Fruit fly (Drosophila melanogaster) whole organism, adult: ENCODE measurements around the gene TpnC25D.
A peak's percentile ranks its signal among the peaks of the same experiment; 100 is the strongest.

Experiments used
- CG11617 ChIP-seq: fragments of 200-800 bp; sonication (Bioruptor generic); optimal IDR thresholded peaks from 2 replicates; lab custom pipeline; 2017; ENCODE audit warnings: mild to moderate bottlenecking, missing biosample characterization, missing genetic modification reagents, missing genetic modification characterization
- CG12768 ChIP-seq: fragments of 200-800 bp; sonication (Bioruptor generic); optimal IDR thresholded peaks from 2 replicates; lab custom pipeline; 2017; ENCODE audit warnings: missing biosample characterization, missing genetic modification characterization, mild to moderate bottlenecking, moderate library complexity, missing genetic modification reagents
- CG14711 ChIP-seq: fragments of 200-800 bp; sonication (Bioruptor generic); optimal IDR thresholded peaks from 2 replicates; lab custom pipeline; 2018; ENCODE audit warnings: missing biosample characterization, mild to moderate bottlenecking, missing genetic modification characterization, moderate library complexity
- CG1620 ChIP-seq: fragments of 200-800 bp; sonication (Bioruptor generic); optimal IDR thresholded peaks from 2 replicates; lab custom pipeline; 2016; ENCODE audit warnings: missing biosample characterization, missing genetic modification characterization
- CG33017 ChIP-seq: fragments of 200-800 bp; sonication (Bioruptor generic); optimal IDR thresholded peaks from 2 replicates; lab custom pipeline; 2018; ENCODE audit warnings: missing biosample characterization, mild to moderate bottlenecking, missing genetic modification characterization, moderate library complexity
- CG5204 ChIP-seq: fragments of 200-800 bp; sonication (Bioruptor generic); optimal IDR thresholded peaks from 2 replicates; lab custom pipeline; 2016; ENCODE audit warnings: missing biosample characterization, missing genetic modification characterization
- CG7045 ChIP-seq: fragments of 200-800 bp; sonication (Bioruptor generic); optimal IDR thresholded peaks from 2 replicates; lab custom pipeline; 2017; ENCODE audit warnings: missing biosample characterization, mild to moderate bottlenecking, missing genetic modification characterization
- CG7101 ChIP-seq: fragments of 200-800 bp; sonication (Bioruptor generic); optimal IDR thresholded peaks from 2 replicates; lab custom pipeline; 2018; ENCODE audit warnings: missing biosample characterization, mild to moderate bottlenecking, missing genetic modification characterization, moderate library complexity
- Clk ChIP-seq: fragments of 200-800 bp; sonication (Bioruptor generic); optimal IDR thresholded peaks from 2 replicates; lab custom pipeline; 2017; ENCODE audit warnings: missing biosample characterization, missing genetic modification characterization
- Crg-1 ChIP-seq: fragments of 200-800 bp; sonication (Bioruptor generic); optimal IDR thresholded peaks from 2 replicates; lab custom pipeline; 2016; ENCODE audit warnings: missing biosample characterization, missing genetic modification characterization
- Hr96 ChIP-seq: fragments of 200-800 bp; sonication (Bioruptor generic); optimal IDR thresholded peaks from 2 replicates; lab custom pipeline; 2016; ENCODE audit warnings: missing biosample characterization, missing genetic modification characterization
- Mnt ChIP-seq: fragments of 200-800 bp; sonication (Bioruptor generic); optimal IDR thresholded peaks from 2 replicates; lab custom pipeline; 2016; ENCODE audit warnings: missing biosample characterization, mild to moderate bottlenecking, missing genetic modification characterization
- bab1 ChIP-seq: fragments of 200-800 bp; sonication (Bioruptor generic); optimal IDR thresholded peaks from 3 replicates; lab custom pipeline; 2019; ENCODE audit warnings: missing biosample characterization, mild to moderate bottlenecking, missing genetic modification characterization, moderate library complexity
- cic ChIP-seq: fragments of 200-800 bp; sonication (Bioruptor generic); optimal IDR thresholded peaks from 2 replicates; lab custom pipeline; 2017; ENCODE audit warnings: missing biosample characterization, mild to moderate bottlenecking, missing genetic modification characterization, moderate library complexity
- cnc ChIP-seq, 2 experiments: fragments of >200 bp; optimal IDR thresholded peaks; 2 replicates each; lab custom pipeline; 2017
- kay ChIP-seq: fragments of 200-800 bp; sonication (Bioruptor generic); peaks from one replicate; lab custom pipeline; 2016; ENCODE audit warnings: missing biosample characterization, missing genetic modification characterization, borderline replicate concordance
- ovo ChIP-seq: fragments of 200-800 bp; sonication (Bioruptor generic); optimal IDR thresholded peaks from 2 replicates; lab custom pipeline; 2016; ENCODE audit warnings: missing biosample characterization, missing genetic modification characterization
- pad ChIP-seq: fragments of 200-800 bp; sonication (Bioruptor generic); optimal IDR thresholded peaks from 3 replicates; lab custom pipeline; 2017; ENCODE audit warnings: missing biosample characterization, missing genetic modification characterization, mild to moderate bottlenecking, moderate library complexity, missing genetic modification reagents
- tj ChIP-seq: fragments of 200-800 bp; sonication (Bioruptor generic); optimal IDR thresholded peaks from 3 replicates; lab custom pipeline; 2017; ENCODE audit warnings: missing biosample characterization, mild to moderate bottlenecking, missing genetic modification characterization, moderate library complexity
- toe ChIP-seq: fragments of 200-800 bp; sonication (Bioruptor generic); optimal IDR thresholded peaks from 2 replicates; lab custom pipeline; 2016; ENCODE audit warnings: missing biosample characterization, missing genetic modification characterization

Gene TpnC25D

DNA sequence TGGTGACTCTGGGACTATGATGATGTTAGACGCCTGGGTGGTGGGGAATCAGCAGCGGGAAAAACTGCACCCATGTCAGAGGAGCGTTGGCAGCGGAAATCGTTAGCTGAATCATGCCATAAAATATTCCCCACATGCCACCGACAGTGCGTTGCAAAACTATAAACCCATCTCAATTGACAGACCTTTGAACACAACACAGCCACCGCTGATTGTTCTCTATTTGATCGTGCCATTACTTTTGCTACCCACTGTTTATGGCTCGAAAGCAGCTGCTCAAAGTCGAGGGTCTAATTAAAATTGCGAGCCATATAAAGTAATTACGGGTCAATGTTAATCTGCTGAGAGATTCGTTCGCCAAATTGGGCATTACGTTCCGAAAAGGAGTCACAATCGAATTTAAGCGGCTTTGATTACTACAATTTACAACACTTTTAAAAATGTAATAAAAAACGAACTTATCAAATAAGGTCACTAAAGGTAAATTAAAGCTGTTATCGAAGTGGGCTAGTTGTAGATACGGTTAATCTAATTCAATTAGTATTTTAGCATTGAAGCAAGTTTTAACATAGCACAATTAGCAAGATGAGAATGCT lies 8.3 kb downstream of the TpnC25D start:
- TF ChIP-seq CG12768 (GFP tag; lab: Kevin White, UChicago) (no peak), kay (peak; percentile 89), CG33017 (peak; percentile 19), CG7045 (peak; percentile 18)

DNA sequence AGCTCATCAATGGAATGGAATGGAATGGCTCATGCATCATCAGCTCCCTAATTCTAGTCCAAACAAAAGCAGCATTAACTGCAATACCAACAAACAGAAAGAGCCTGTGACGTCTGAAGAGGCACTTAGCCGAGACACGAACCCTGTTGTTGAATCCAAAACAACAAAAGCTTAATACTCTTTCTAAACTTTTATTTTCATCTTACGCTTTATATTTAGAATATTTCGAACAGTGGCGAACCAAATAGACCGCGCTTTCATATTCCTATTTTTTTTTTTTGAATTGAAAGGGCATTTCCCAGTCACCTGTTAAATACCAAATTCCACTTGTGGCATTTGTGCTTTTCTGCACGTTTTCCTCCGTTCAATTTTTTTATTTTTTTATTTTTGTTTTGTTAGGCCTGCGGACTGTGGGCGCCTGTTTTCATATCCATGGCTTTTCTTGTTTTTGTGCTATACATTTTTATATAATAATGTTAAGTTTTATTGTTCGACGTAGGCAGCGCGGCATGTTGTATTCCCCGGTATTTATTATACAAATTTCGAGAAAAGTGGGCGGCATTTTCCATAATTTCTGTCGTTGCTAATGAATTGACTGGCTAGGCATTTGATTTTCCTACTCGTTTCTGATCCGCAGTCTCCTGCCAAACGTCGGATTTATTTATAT lies 9.2 kb downstream of the TpnC25D start:
- TF ChIP-seq kay: no peak
- no peak for TF ChIP-seq CG11617 (GFP tag; lab: Kevin White, UChicago)
- no peak for TF ChIP-seq CG12768 (GFP tag; lab: Kevin White, UChicago)
- no peak for TF ChIP-seq CG1620 (GFP tag; lab: Kevin White, UChicago)
- TF ChIP-seq Hr96 (GFP tag; lab: Kevin White, UChicago): no peak
- no peak for TF ChIP-seq Clk (GFP tag; lab: Kevin White, UChicago)
- no peak for TF ChIP-seq CG14711
- TF ChIP-seq Crg-1: no peak
- TF ChIP-seq CG5204 (GFP tag; lab: Kevin White, UChicago): no peak
- TF ChIP-seq bab1 (GFP tag; lab: Kevin White, UChicago): no peak
- no peak for TF ChIP-seq cic
- no peak for TF ChIP-seq CG7045
- no peak for TF ChIP-seq ovo (GFP tag; lab: Kevin White, UChicago)

DNA sequence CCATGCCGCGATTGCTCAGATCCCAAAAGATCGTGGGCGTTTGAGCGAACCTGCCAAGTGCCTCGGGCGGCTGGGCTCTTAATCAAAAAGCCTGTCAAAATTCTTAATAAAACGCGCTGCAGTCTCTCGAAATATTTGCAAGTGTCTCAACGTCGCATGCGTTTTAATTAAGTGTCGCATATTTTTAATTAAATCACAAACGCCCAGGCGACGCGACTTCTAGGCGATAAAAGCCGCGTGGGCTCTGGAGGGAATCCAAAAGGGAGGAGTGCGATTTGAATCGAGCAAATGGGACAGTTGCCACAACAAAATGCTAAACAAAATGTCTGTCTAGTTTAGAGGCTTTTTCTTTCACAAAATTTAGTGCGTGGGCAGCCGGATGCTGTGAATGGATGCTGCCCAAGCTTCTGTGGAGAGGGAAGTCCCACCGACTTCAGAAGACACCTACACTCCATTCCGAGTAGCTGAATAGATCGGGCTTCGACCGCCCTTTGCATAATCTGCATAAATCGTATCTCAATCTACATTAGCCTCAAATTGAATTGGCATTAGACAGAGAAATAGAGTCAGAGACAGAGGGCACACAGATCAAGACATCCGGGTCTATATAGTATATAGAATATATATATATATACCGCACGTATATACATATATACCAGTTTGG lies 10.5 kb downstream of the TpnC25D start:
- TF ChIP-seq tj (GFP tag; lab: Kevin White, UChicago) (no peak), CG12768 (GFP tag; lab: Kevin White, UChicago) (no peak), cnc (optimal IDR thresholded peaks at IDR 0.05; lab: Kevin White, UChicago) (no peak), toe (GFP tag; lab: Kevin White, UChicago) (no peak), CG7101 (no peak), CG7045 (no peak), ovo (GFP tag; lab: Kevin White, UChicago) (no peak), pad (no peak), Hr96 (GFP tag; lab: Kevin White, UChicago) (no peak), CG33017 (no peak), CG14711 (no peak), CG11617 (GFP tag; lab: Kevin White, UChicago) (no peak), Clk (GFP tag; lab: Kevin White, UChicago) (no peak), Crg-1 (no peak), kay (no peak), CG5204 (GFP tag; lab: Kevin White, UChicago) (no peak), CG1620 (GFP tag; lab: Kevin White, UChicago) (no peak), cic (no peak)

- TF ChIP-seq CG11617 (GFP tag; lab: Kevin White, UChicago): no peak
- TF ChIP-seq CG5204 (GFP tag; lab: Kevin White, UChicago): no peak
- TF ChIP-seq Mnt (GFP tag; lab: Kevin White, UChicago): no peak
- TF ChIP-seq CG1620 (GFP tag; lab: Kevin White, UChicago): no peak
- TF ChIP-seq tj (GFP tag; lab: Kevin White, UChicago): no peak
- TF ChIP-seq ovo (GFP tag; lab: Kevin White, UChicago): no peak
- no peak for TF ChIP-seq CG33017
- TF ChIP-seq bab1 (GFP tag; lab: Kevin White, UChicago): no peak
- TF ChIP-seq CG7045: no peak
- no peak for TF ChIP-seq toe (GFP tag; lab: Kevin White, UChicago)
- no peak for TF ChIP-seq CG7101
- TF ChIP-seq Clk (GFP tag; lab: Kevin White, UChicago): no peak
- TF ChIP-seq Hr96 (GFP tag; lab: Kevin White, UChicago): no peak
- TF ChIP-seq CG12768 (GFP tag; lab: Kevin White, UChicago): no peak
Observed at dm6 chr2L:5228581-5229077, 12.1 kb downstream of the TpnC25D start.

- TF ChIP-seq cnc (optimal IDR thresholded peaks at IDR 0.05; lab: Kevin White, UChicago): no peak
- no peak for TF ChIP-seq CG1620 (GFP tag; lab: Kevin White, UChicago)
Observed at dm6 chr2L:5229239-5229638, 12.7 kb downstream of the TpnC25D start.

dm6 chr2L:5229735-5230347 lies 13.3 kb downstream of the TpnC25D start:
- TF ChIP-seq ovo (GFP tag; lab: Kevin White, UChicago) (no peak), CG7045 (no peak), CG1620 (GFP tag; lab: Kevin White, UChicago) (no peak), CG14711 (no peak), tj (GFP tag; lab: Kevin White, UChicago) (no peak), bab1 (GFP tag; lab: Kevin White, UChicago) (no peak), cnc (optimal IDR thresholded peaks at IDR 0.05; lab: Kevin White, UChicago) (no peak), Hr96 (GFP tag; lab: Kevin White, UChicago) (no peak), CG5204 (GFP tag; lab: Kevin White, UChicago) (no peak), CG7101 (no peak), Mnt (GFP tag; lab: Kevin White, UChicago) (no peak), pad (no peak), CG12768 (GFP tag; lab: Kevin White, UChicago) (no peak)
